Worm (Caenorhabditis elegans) whole organism, L3 larva: ENCODE results near the gene rps-5.

ENCODE experiments used
- aly-2 ChIP-seq: fragments of 150-350 bp; optimal IDR thresholded peaks from 2 replicates; lab custom pipeline; 2014; ENCODE audit warnings: missing biosample characterization, missing genetic modification characterization
- daf-12 ChIP-seq: fragments of 150-350 bp; optimal IDR thresholded peaks from 2 replicates; lab custom pipeline; 2014; ENCODE audit warnings: missing biosample characterization, missing genetic modification reagents, missing genetic modification characterization
- lin-15B ChIP-seq: fragments of 150-350 bp; optimal IDR thresholded peaks from 2 replicates; lab custom pipeline; 2014; ENCODE audit warnings: missing biosample characterization, missing genetic modification characterization
- lin-39 ChIP-seq: fragments of 150-350 bp; optimal IDR thresholded peaks from 2 replicates; lab custom pipeline; 2018; ENCODE audit warnings: missing biosample characterization, missing genetic modification reagents, missing genetic modification characterization
- nhr-237 ChIP-seq: fragments of 150-350 bp; optimal IDR thresholded peaks from 2 replicates; lab custom pipeline; 2014; ENCODE audit warnings: missing biosample characterization, missing genetic modification characterization
- nhr-25 ChIP-seq: sonication (generic microtip); optimal IDR thresholded peaks from 2 replicates; lab custom pipeline; 2017; ENCODE audit warnings: missing biosample characterization, missing genetic modification characterization
- nhr-28 ChIP-seq: fragments of 150-350 bp; optimal IDR thresholded peaks from 2 replicates; lab custom pipeline; 2014; ENCODE audit warnings: missing biosample characterization, missing genetic modification characterization
- pha-4 ChIP-seq: fragments of 150-350 bp; optimal IDR thresholded peaks from 2 replicates; lab custom pipeline; 2014; ENCODE audit warnings: missing biosample characterization, missing genetic modification reagents, missing genetic modification characterization
- pqm-1 ChIP-seq: fragments of 150-350 bp; optimal IDR thresholded peaks from 2 replicates; lab custom pipeline; 2017; ENCODE audit warnings: missing biosample characterization, missing genetic modification characterization, inconsistent platforms
- tbx-2 ChIP-seq: sonication (generic microtip); optimal IDR thresholded peaks from 2 replicates; lab custom pipeline; 2016; ENCODE audit warnings: mild to moderate bottlenecking, missing genetic modification characterization, missing compliant biosample characterization
- unc-62 ChIP-seq: fragments of 150-350 bp; sonication (generic microtip); optimal IDR thresholded peaks from 4 replicates; lab custom pipeline; 2014; ENCODE audit warnings: missing biosample characterization, missing genetic modification reagents, missing genetic modification characterization

ce11 chrIV:11062984-11063613, 47.7 kb downstream of the rps-5 start:
- TF ChIP-seq pqm-1 (tag; lab: Kevin White, UChicago): no peak
- no peak for TF ChIP-seq nhr-28 (tag; lab: Kevin White, UChicago)
- TF ChIP-seq aly-2 (tag; lab: Kevin White, UChicago): no peak
- TF ChIP-seq tbx-2: no peak
- TF ChIP-seq lin-15B: no peak
- TF ChIP-seq nhr-25: no peak
- TF ChIP-seq lin-39 (tag; lab: Kevin White, UChicago): no peak
- TF ChIP-seq daf-12: peak; percentile 28
- no peak for TF ChIP-seq pha-4
- no peak for TF ChIP-seq unc-62 (GFP tag; lab: Kevin White, UChicago)
- TF ChIP-seq nhr-237 (tag; lab: Kevin White, UChicago): no peak
